Worm (Caenorhabditis elegans): ENCODE data around the gene rbc-1.

rbc-1 gene

ce11 chrX:14602676-14603075 lies 8.5 kb upstream of the rbc-1 start, which contains the start of gene eor-2 (continued):
- TF ChIP-seq dve-1 (tag; optimal IDR thresholded peaks at IDR 0.05; ENCODE audit: insufficient read depth) (peak; percentile 76), daf-8 (GFP tag; IDR thresholded peaks at IDR 0.05) (no peak), madf-9 (GFP tag; conservative IDR thresholded peaks at IDR 0.05) (peak; percentile 43; the same call in 1 of the 2 replicates), aly-2 (tag; optimal IDR thresholded peaks at IDR 0.05) (no peak), mdl-1 (tag; optimal IDR thresholded peaks at IDR 0.05) (peak; percentile 85 to 99), mxl-2 (GFP tag; conservative IDR thresholded peaks at IDR 0.05) (no peak), ZK546.5 (tag; optimal IDR thresholded peaks at IDR 0.05) (no peak), nhr-25 (tag; optimal IDR thresholded peaks at IDR 0.05; ENCODE audit: borderline replicate concordance, insufficient read depth) (no peak), php-3 (GFP tag; IDR thresholded peaks at IDR 0.05) (no peak), zip-11 (GFP tag; IDR thresholded peaks at IDR 0.05) (no peak), dpl-1 (GFP tag; optimal IDR thresholded peaks at IDR 0.05) (peak; percentile 59), vab-7 (GFP tag; IDR thresholded peaks at IDR 0.05) (no peak), nhr-11 (tag; optimal IDR thresholded peaks at IDR 0.05) (peak; percentile 37), tra-1 (GFP tag; IDR thresholded peaks at IDR 0.05) (no peak), mxl-3 (GFP tag; optimal IDR thresholded peaks at IDR 0.05) (peak; percentile 98), dmd-9 (GFP tag; IDR thresholded peaks at IDR 0.05) (no peak), ces-1 (GFP tag; optimal IDR thresholded peaks at IDR 0.05) (no peak), nhr-76 (tag; optimal IDR thresholded peaks at IDR 0.05) (no peak), nhr-77 (tag; optimal IDR thresholded peaks at IDR 0.05) (peak; percentile 56), lin-15B (tag; optimal IDR thresholded peaks at IDR 0.05) (no peak), lin-38 (GFP tag; IDR thresholded peaks at IDR 0.05) (no peak), zip-2 (tag; optimal IDR thresholded peaks at IDR 0.05) (no peak), attf-4 (tag; optimal IDR thresholded peaks at IDR 0.05) (no peak), egl-27 (tag; optimal IDR thresholded peaks at IDR 0.05) (no peak), sdz-12 (GFP tag; optimal IDR thresholded peaks at IDR 0.05) (no peak), arid-1 (GFP tag; conservative IDR thresholded peaks at IDR 0.05) (peak; percentile 82), ztf-11 (tag; optimal IDR thresholded peaks at IDR 0.05) (no peak), T26A8.4 (GFP tag; IDR thresholded peaks at IDR 0.05) (no peak; the same call in 1 of the 2 replicates), aha-1 (tag) (peak; percentile 97), nhr-42 (GFP tag; IDR thresholded peaks at IDR 0.05) (no peak), duxl-1 (tag; optimal IDR thresholded peaks at IDR 0.05; ENCODE audit: poor library complexity) (no peak), nhr-6 (tag; optimal IDR thresholded peaks at IDR 0.05) (peak; percentile 87), saeg-2 (GFP tag; IDR thresholded peaks at IDR 0.05) (no peak), unc-39 (tag; optimal IDR thresholded peaks at IDR 0.05) (no peak), lin-39 (tag; optimal IDR thresholded peaks at IDR 0.05) (no peak), pqm-1 (tag; optimal IDR thresholded peaks at IDR 0.05) (peak; percentile 41), mes-2 (tag; optimal IDR thresholded peaks at IDR 0.05; ENCODE audit: poor library complexity, severe bottlenecking) (no peak), lin-13 (GFP tag; optimal IDR thresholded peaks at IDR 0.05) (peak; percentile 8), lin-29 (GFP tag; IDR thresholded peaks at IDR 0.05) (no peak), nhr-10 (tag; optimal IDR thresholded peaks at IDR 0.05) (no peak), daf-16 (GFP tag; optimal IDR thresholded peaks at IDR 0.05) (peak in 1 of 2 experiments; percentile 5), daf-16 (tag; optimal IDR thresholded peaks at IDR 0.05) (peak; percentile 97), set-16 (GFP tag; IDR thresholded peaks at IDR 0.05) (peak; percentile 32; the same call in 1 of the 2 replicates), nhr-237 (tag; optimal IDR thresholded peaks at IDR 0.05) (no peak), gei-8 (GFP tag; optimal IDR thresholded peaks at IDR 0.05) (no peak), Y75B8A.6 (GFP tag; IDR thresholded peaks at IDR 0.05) (no peak), dmd-6 (GFP tag; IDR thresholded peaks at IDR 0.05) (peak; percentile 82), hif-1 (tag; optimal IDR thresholded peaks at IDR 0.05) (peak in 1 of 2 experiments; percentile 58), Y5F2A.4 (GFP tag; optimal IDR thresholded peaks at IDR 0.05) (no peak), dmd-8 (GFP tag; IDR thresholded peaks at IDR 0.05) (0 out of 2 replicates have a peak, but pooled peaks have one; percentile 27), unc-62 (GFP tag; optimal IDR thresholded peaks at IDR 0.05 in 1 of 2) (peak in 1 of 2 experiments; percentile 96), unc-62 (tag; optimal IDR thresholded peaks at IDR 0.05) (no peak)
